Fruit fly (Drosophila melanogaster): ENCODE results near the gene CG14195.
A peak's percentile ranks its signal among the peaks of the same experiment; 100 is the strongest.

The CG14195 gene

DNA sequence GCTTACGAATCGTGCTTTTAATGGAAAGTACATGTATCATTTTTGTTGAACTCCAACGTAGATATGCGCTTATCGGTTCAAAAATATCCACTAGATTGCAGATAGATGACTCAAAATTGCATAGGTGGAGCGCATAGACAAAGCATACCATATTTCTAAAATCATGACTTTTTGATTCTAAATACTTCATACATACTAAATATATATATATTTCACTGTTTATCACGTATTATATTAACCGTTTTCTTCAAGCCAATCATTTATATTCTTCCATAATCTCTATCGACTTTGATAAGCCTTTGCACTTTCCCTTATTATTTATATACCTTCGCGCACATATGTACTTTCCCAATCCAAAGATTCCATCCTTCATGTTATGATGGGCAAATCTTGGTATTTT is at the start of gene CG14195:
TSS of gene CG14195 (minus strand) at position 101 of the 400 bp plus-strand sequence.
- TF ChIP-seq CG11902 (GFP tag; optimal IDR thresholded peaks at IDR 0.05) (no peak), CG34406 (GFP tag; optimal IDR thresholded peaks at IDR 0.05) (no peak), Lpt (GFP tag; optimal IDR thresholded peaks at IDR 0.05) (no peak), CG11762 (GFP tag; optimal IDR thresholded peaks at IDR 0.05; ENCODE audit: insufficient read depth) (no peak)

DNA sequence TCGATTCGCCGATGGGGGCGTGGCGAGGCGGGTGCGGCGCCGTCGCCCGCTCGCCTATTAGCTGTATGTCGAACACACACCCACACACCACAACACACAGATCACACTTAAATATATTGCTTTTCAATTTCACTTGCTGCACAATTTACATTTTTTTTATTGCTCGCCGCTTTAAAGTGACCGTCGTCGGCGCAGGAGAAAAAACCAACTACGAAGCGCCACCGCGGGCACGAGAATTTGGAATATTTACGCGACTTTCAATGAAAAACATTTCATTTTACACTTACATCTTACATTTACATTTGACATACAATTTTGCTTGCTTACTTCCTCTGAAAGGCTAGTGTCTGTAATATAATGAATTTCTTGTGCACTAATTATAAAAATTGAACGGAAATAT is 49.2 kb upstream of the CG14195 start, which contains the start of gene rictor:
TSS of gene rictor (minus strand) at position 170 of the 400 bp plus-strand sequence.
- TF ChIP-seq CG15336 (GFP tag; IDR thresholded peaks at IDR 0.05), result peak; percentile 20; the same call in 1 of the 2 replicates
- peak; percentile 32 for TF ChIP-seq Eip78C (GFP tag)
- no peak for TF ChIP-seq CG8632 (GFP tag; optimal IDR thresholded peaks at IDR 0.05)

DNA sequence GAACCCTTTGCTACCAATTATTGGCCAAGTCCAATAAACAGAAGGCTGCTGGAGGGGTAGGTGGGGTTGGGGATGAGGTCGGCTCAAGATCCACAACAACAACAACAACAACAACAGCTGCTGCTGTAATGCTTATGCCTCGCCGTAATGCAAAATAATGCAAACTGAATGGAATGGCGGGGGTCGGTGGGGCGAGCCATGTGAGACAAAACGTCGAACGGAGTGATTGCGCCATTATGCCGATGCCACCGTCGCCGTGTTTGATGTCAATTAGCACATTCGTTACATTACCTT is 48.8 kb upstream of the CG14195 start:
- no peak for TF ChIP-seq Sox102F (GFP tag; optimal IDR thresholded peaks at IDR 0.05)
- TF ChIP-seq Blimp-1 (GFP tag; optimal IDR thresholded peaks at IDR 0.05), result no peak
- TF ChIP-seq CG6808 (GFP tag; optimal IDR thresholded peaks at IDR 0.05), result peak; percentile 38

DNA sequence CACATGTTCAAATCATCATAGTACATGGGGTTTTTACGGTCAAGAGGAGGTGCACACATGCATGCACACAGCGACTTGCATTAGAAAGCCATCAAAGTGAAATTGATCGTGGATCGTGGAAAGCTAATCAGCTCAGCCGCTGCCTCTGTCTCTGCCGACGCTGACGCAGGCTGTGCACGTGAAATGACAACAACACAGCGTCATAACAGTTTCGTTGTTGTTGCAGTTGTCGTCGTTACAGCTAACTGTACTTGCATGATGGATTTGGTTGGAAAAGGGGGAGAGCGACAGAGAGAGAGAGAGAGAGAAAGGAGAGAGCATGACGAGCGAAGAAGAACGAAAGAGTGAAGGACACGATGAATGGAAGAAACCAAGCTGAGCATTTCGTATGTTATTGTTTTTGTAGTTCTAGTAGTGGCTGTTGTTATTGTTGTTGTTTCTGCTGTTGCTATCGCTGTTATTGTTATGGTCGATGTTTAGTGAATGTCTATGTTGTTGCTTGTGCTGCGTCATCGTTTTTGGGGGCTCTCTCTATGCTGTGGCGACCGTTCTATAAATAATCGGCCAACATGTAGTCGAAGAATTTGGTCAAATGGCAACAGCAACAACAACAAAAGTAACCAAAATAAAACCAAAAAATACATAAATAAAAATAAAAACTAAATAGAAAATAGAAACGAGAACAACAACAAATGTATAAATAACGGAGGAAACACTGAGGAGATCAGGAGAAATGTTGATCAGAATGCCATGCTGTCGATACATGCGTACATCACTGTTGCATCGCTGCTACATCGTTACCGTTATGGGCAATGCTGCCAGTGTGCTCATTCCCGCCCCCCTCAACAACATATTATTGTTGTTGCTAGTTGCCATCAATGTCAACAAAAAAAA is 48.2 kb upstream of the CG14195 start:
- TF ChIP-seq svp (GFP tag) (no peak), CG15336 (GFP tag; IDR thresholded peaks at IDR 0.05) (0 out of 2 replicates have a peak, but pooled peaks have one; percentile 19)

DNA sequence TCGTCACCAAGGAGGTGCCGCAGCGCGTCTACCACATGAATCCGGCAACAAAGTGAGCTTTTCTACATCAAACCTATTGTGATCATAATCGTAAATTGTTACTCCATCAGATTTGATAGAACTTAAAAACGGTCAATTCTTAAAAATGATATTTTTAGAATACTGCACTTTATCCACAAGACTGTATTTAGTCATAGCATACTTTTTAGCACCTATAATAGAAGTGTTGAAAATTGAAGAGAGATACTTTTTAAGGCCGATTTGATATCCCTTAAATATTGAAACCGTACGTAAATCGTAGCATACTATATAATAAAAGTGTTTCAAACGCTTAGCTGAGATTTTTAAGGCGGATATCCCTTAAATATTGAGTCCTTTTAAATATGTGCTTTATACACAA is 38.3 kb upstream of the CG14195 start:
- TF ChIP-seq Met (GFP tag; optimal IDR thresholded peaks at IDR 0.05), result no peak
- no peak for TF ChIP-seq Gug (GFP tag; IDR thresholded peaks at IDR 0.05)
- TF ChIP-seq achi (GFP tag; optimal IDR thresholded peaks at IDR 0.05), result no peak
- no peak for TF ChIP-seq Eip93F (GFP tag; optimal IDR thresholded peaks at IDR 0.05)
- no peak for TF ChIP-seq fd85E (GFP tag; optimal IDR thresholded peaks at IDR 0.05)
- TF ChIP-seq Ets96B (tag; optimal IDR thresholded peaks at IDR 0.05), result no peak
- no peak for TF ChIP-seq Hr39 (GFP tag; optimal IDR thresholded peaks at IDR 0.05)
- TF ChIP-seq Blimp-1 (GFP tag; optimal IDR thresholded peaks at IDR 0.05), result no peak
- no peak for TF ChIP-seq acj6 (GFP tag; optimal IDR thresholded peaks at IDR 0.05)
- TF ChIP-seq pdm3 (GFP tag; optimal IDR thresholded peaks at IDR 0.05), result no peak
- TF ChIP-seq Smox (GFP tag; optimal IDR thresholded peaks at IDR 0.05), result no peak
- TF ChIP-seq net (GFP tag; optimal IDR thresholded peaks at IDR 0.05), result no peak
- TF ChIP-seq CG3032 (tag; optimal IDR thresholded peaks at IDR 0.05), result no peak
- TF ChIP-seq CG9139 (GFP tag; optimal IDR thresholded peaks at IDR 0.05), result no peak
- TF ChIP-seq dsx (GFP tag; optimal IDR thresholded peaks at IDR 0.05; ENCODE audit: poor library complexity, severe bottlenecking), result no peak
- TF ChIP-seq CG6792 (GFP tag; optimal IDR thresholded peaks at IDR 0.05), result no peak
- no peak for TF ChIP-seq salr (GFP tag; optimal IDR thresholded peaks at IDR 0.05)
- TF ChIP-seq CG10669 (GFP tag; optimal IDR thresholded peaks at IDR 0.05), result no peak
- TF ChIP-seq svp (GFP tag), result no peak
- no peak for TF ChIP-seq ss (GFP tag; optimal IDR thresholded peaks at IDR 0.05)

DNA sequence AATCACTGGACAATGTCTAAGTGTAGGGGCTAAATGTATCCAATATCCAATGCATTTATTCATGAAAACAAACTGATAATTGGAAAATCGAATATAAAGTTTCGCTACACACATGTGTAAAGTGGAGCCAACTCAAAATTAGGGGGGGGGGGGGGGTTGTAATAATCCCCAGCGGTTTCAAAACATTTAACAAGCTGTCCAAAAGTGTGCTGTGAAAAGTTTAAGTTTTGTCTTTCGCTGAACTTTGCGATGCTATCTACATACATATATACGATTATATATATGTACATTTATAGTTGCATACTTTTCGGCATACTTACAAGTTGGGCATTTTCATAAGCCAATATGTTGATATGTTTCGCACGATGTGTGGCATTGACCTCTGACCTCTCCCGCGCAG is 37.5 kb upstream of the CG14195 start:
- TF ChIP-seq spab (GFP tag; optimal IDR thresholded peaks at IDR 0.05) (no peak), Ets21C (GFP tag; optimal IDR thresholded peaks at IDR 0.05) (no peak), CG11902 (GFP tag; optimal IDR thresholded peaks at IDR 0.05) (no peak), CG11294 (GFP tag; IDR thresholded peaks at IDR 0.05) (no peak), CG7368 (GFP tag; optimal IDR thresholded peaks at IDR 0.05) (no peak), fkh (GFP tag; optimal IDR thresholded peaks at IDR 0.05) (no peak), CG6792 (GFP tag; optimal IDR thresholded peaks at IDR 0.05) (no peak), CG1621 (tag; optimal IDR thresholded peaks at IDR 0.05) (no peak), CG34406 (GFP tag; optimal IDR thresholded peaks at IDR 0.05) (no peak), vri (GFP tag; optimal IDR thresholded peaks at IDR 0.05) (no peak), pdm3 (GFP tag; optimal IDR thresholded peaks at IDR 0.05) (no peak), CG10631 (GFP tag; optimal IDR thresholded peaks at IDR 0.05) (no peak), ss (GFP tag; optimal IDR thresholded peaks at IDR 0.05) (no peak), fd85E (GFP tag; optimal IDR thresholded peaks at IDR 0.05) (no peak), CG3032 (tag; optimal IDR thresholded peaks at IDR 0.05) (no peak)

Measured in whole organism, prepupa.